Worm (Caenorhabditis elegans) whole organism, L2 larva: ENCODE results near the gene T22D1.1.

Experiments used
- C34F6.9 ChIP-seq: fragments of 150-350 bp; optimal IDR thresholded peaks from 2 replicates; lab custom pipeline; 2014; ENCODE audit warnings: missing biosample characterization, missing genetic modification characterization
- F13H6.1 ChIP-seq: sonication (generic microtip); optimal IDR thresholded peaks from 2 replicates; lab custom pipeline; 2016; ENCODE audit warnings: missing genetic modification characterization, missing compliant biosample characterization
- R02D3.7 ChIP-seq: fragments of 150-350 bp; optimal IDR thresholded peaks from 2 replicates; lab custom pipeline; 2014; ENCODE audit warnings: missing biosample characterization, missing genetic modification characterization
- Y55F3AM.14 ChIP-seq: fragments of 200-800 bp; sonication (Bioruptor generic); optimal IDR thresholded peaks from 2 replicates; lab custom pipeline; 2018; ENCODE audit warnings: mild to moderate bottlenecking, missing genetic modification characterization, missing compliant biosample characterization
- ZK546.5 ChIP-seq: sonication (generic microtip); optimal IDR thresholded peaks from 2 replicates; lab custom pipeline; 2017; ENCODE audit warnings: missing biosample characterization, missing genetic modification characterization
- alr-1 ChIP-seq: fragments of 150-350 bp; optimal IDR thresholded peaks from 2 replicates; lab custom pipeline; 2014; ENCODE audit warnings: missing biosample characterization, missing genetic modification characterization
- aly-2 ChIP-seq: fragments of 150-350 bp; optimal IDR thresholded peaks from 2 replicates; lab custom pipeline; 2014; ENCODE audit warnings: missing biosample characterization, missing genetic modification characterization
- ama-1 ChIP-seq: fragments of 150-350 bp; optimal IDR thresholded peaks from 2 replicates; lab custom pipeline; 2018; ENCODE audit warnings: inconsistent platforms
- blmp-1 ChIP-seq: sonication (generic microtip); optimal IDR thresholded peaks from 2 replicates; lab custom pipeline; 2017; ENCODE audit warnings: missing genetic modification characterization, mild to moderate bottlenecking, missing compliant biosample characterization, antibody characterized with exemption, moderate library complexity; ENCODE audit not compliant: insufficient read depth
- ceh-16 ChIP-seq: fragments of 150-350 bp; optimal IDR thresholded peaks from 2 replicates; lab custom pipeline; 2014; ENCODE audit warnings: missing biosample characterization, missing genetic modification characterization
- ceh-82 ChIP-seq: fragments of 150-350 bp; optimal IDR thresholded peaks from 2 replicates; lab custom pipeline; 2014; ENCODE audit warnings: missing biosample characterization, missing genetic modification characterization
- crh-2 ChIP-seq: sonication (generic microtip); optimal IDR thresholded peaks from 2 replicates; lab custom pipeline; 2017; ENCODE audit warnings: missing biosample characterization, missing genetic modification characterization
- dmd-4 ChIP-seq: sonication (generic microtip); optimal IDR thresholded peaks from 2 replicates; lab custom pipeline; 2017; ENCODE audit warnings: missing biosample characterization, missing genetic modification characterization
- egl-27 ChIP-seq: sonication (generic microtip); optimal IDR thresholded peaks from 3 replicates; lab custom pipeline; 2017; ENCODE audit warnings: missing biosample characterization, missing genetic modification reagents, missing genetic modification characterization
- elt-1 ChIP-seq: fragments of 150-350 bp; optimal IDR thresholded peaks from 2 replicates; lab custom pipeline; 2014; ENCODE audit warnings: missing biosample characterization, missing genetic modification characterization
- elt-3 ChIP-seq: sonication (generic microtip); optimal IDR thresholded peaks from 2 replicates; lab custom pipeline; 2017; ENCODE audit warnings: missing biosample characterization, missing genetic modification characterization
- fos-1 ChIP-seq: fragments of 150-350 bp; optimal IDR thresholded peaks from 2 replicates; lab custom pipeline; 2014; ENCODE audit warnings: missing biosample characterization, missing genetic modification characterization
- gmeb-1 ChIP-seq: fragments of 150-350 bp; optimal IDR thresholded peaks from 2 replicates; lab custom pipeline; 2014; ENCODE audit warnings: missing biosample characterization, missing genetic modification characterization
- lin-11 ChIP-seq: fragments of 150-350 bp; sonication (generic microtip); optimal IDR thresholded peaks from 2 replicates; lab custom pipeline; 2014; ENCODE audit warnings: missing biosample characterization, missing genetic modification characterization, inconsistent platforms, mixed read lengths
- lin-13 ChIP-seq: fragments of 150-350 bp; optimal IDR thresholded peaks from 2 replicates; lab custom pipeline; 2014; ENCODE audit warnings: missing biosample characterization, missing genetic modification reagents, missing genetic modification characterization
- lin-39 ChIP-seq: fragments of 150-350 bp; optimal IDR thresholded peaks from 2 replicates; lab custom pipeline; 2014; ENCODE audit warnings: missing biosample characterization, missing genetic modification reagents, missing genetic modification characterization
- lsy-2 ChIP-seq, 2 experiments: fragments of 150-350 bp in 1 of 2; sonication (generic microtip) in 1 of 2; optimal IDR thresholded peaks; 2 replicates each; lab custom pipeline; 2014 to 2017; ENCODE audit warnings: missing biosample characterization in 2 of 2, missing genetic modification characterization in 2 of 2
- mab-5 ChIP-seq: fragments of 150-350 bp; optimal IDR thresholded peaks from 2 replicates; lab custom pipeline; 2014; ENCODE audit warnings: missing biosample characterization, missing genetic modification characterization
- mbf-1 ChIP-seq: sonication (generic microtip); optimal IDR thresholded peaks from 2 replicates; lab custom pipeline; 2017; ENCODE audit warnings: missing biosample characterization, missing genetic modification characterization
- mdl-1 ChIP-seq, 2 experiments: fragments of 150-350 bp in 1 of 2; sonication (generic microtip) in 1 of 2; optimal IDR thresholded peaks; 2 replicates each; lab custom pipeline; 2017; ENCODE audit warnings: missing biosample characterization in 2 of 2, missing genetic modification characterization in 2 of 2
- nhr-10 ChIP-seq: sonication (generic microtip); optimal IDR thresholded peaks from 2 replicates; lab custom pipeline; 2017; ENCODE audit warnings: missing biosample characterization, missing genetic modification characterization
- nhr-11 ChIP-seq: fragments of 150-350 bp; optimal IDR thresholded peaks from 2 replicates; lab custom pipeline; 2014; ENCODE audit warnings: missing biosample characterization, missing genetic modification characterization
- nhr-12 ChIP-seq: fragments of 150-350 bp; optimal IDR thresholded peaks from 2 replicates; lab custom pipeline; 2014; ENCODE audit warnings: missing biosample characterization, missing genetic modification characterization
- nhr-129 ChIP-seq: fragments of 150-350 bp; optimal IDR thresholded peaks from 2 replicates; lab custom pipeline; 2014; ENCODE audit warnings: missing biosample characterization, missing genetic modification characterization
- nhr-21 ChIP-seq: fragments of 150-350 bp; optimal IDR thresholded peaks from 2 replicates; lab custom pipeline; 2014; ENCODE audit warnings: missing biosample characterization, missing genetic modification characterization
- nhr-23 ChIP-seq: fragments of 150-350 bp; optimal IDR thresholded peaks from 2 replicates; lab custom pipeline; 2014; ENCODE audit warnings: missing biosample characterization, missing genetic modification reagents, missing genetic modification characterization
- nhr-237 ChIP-seq: fragments of 150-350 bp; optimal IDR thresholded peaks from 2 replicates; lab custom pipeline; 2014; ENCODE audit warnings: missing biosample characterization, missing genetic modification characterization
- nhr-25 ChIP-seq: fragments of 150-350 bp; sonication (generic microtip); optimal IDR thresholded peaks from 3 replicates; lab custom pipeline; 2014; ENCODE audit warnings: missing biosample characterization, missing genetic modification characterization
- nhr-6 ChIP-seq: fragments of 150-350 bp; optimal IDR thresholded peaks from 2 replicates; lab custom pipeline; 2014; ENCODE audit warnings: missing biosample characterization, missing genetic modification characterization
- nhr-77 ChIP-seq: fragments of 150-350 bp; optimal IDR thresholded peaks from 2 replicates; lab custom pipeline; 2014; ENCODE audit warnings: missing biosample characterization, missing genetic modification characterization
- peb-1 ChIP-seq: fragments of 150-350 bp; optimal IDR thresholded peaks from 2 replicates; lab custom pipeline; 2014; ENCODE audit warnings: missing biosample characterization, missing genetic modification characterization
- sem-4 ChIP-seq: fragments of 150-350 bp; optimal IDR thresholded peaks from 2 replicates; lab custom pipeline; 2014; ENCODE audit warnings: missing biosample characterization, missing genetic modification reagents, missing genetic modification characterization
- skn-1 ChIP-seq: sonication (generic microtip); optimal IDR thresholded peaks from 2 replicates; lab custom pipeline; 2017; ENCODE audit warnings: missing biosample characterization, missing genetic modification characterization
- sma-3 ChIP-seq: sonication (generic microtip); optimal IDR thresholded peaks from 2 replicates; lab custom pipeline; 2016; ENCODE audit warnings: missing genetic modification reagents, missing genetic modification characterization, missing compliant biosample characterization
- sma-9 ChIP-seq, 2 experiments: fragments of 150-350 bp in 1 of 2; sonication (generic microtip) in 1 of 2; optimal IDR thresholded peaks; 2 replicates each; lab custom pipeline; 2014 to 2016; ENCODE audit warnings: missing genetic modification characterization in 2 of 2, mild to moderate bottlenecking in 1 of 2, missing biosample characterization in 1 of 2, missing compliant biosample characterization in 1 of 2, missing genetic modification reagents in 1 of 2, moderate library complexity in 1 of 2
- snpc-4 ChIP-seq: fragments of 150-350 bp; optimal IDR thresholded peaks from 2 replicates; lab custom pipeline; 2014; ENCODE audit warnings: missing biosample characterization, missing genetic modification characterization
- unc-39 ChIP-seq: fragments of 150-350 bp; optimal IDR thresholded peaks from 2 replicates; lab custom pipeline; 2014; ENCODE audit warnings: missing biosample characterization, missing genetic modification characterization
- unc-55 ChIP-seq: fragments of 150-350 bp; sonication (generic microtip); optimal IDR thresholded peaks from 3 replicates; lab custom pipeline; 2014; ENCODE audit warnings: missing biosample characterization, missing genetic modification reagents, missing genetic modification characterization
- unc-62 ChIP-seq: fragments of 150-350 bp; optimal IDR thresholded peaks from 2 replicates; lab custom pipeline; 2014; ENCODE audit warnings: missing biosample characterization, missing genetic modification reagents, missing genetic modification characterization
- zag-1 ChIP-seq: fragments of 150-350 bp; optimal IDR thresholded peaks from 2 replicates; lab custom pipeline; 2014; ENCODE audit warnings: missing biosample characterization, missing genetic modification characterization
- ztf-1 ChIP-seq: fragments of 200-800 bp; sonication (Bioruptor generic); conservative IDR thresholded peaks from 2 replicates; pipeline ENCODE4 v1.3.6; 2022; ENCODE audit warnings: missing genetic modification characterization, missing compliant biosample characterization
- ztf-11 ChIP-seq: sonication (generic microtip); optimal IDR thresholded peaks from 2 replicates; lab custom pipeline; 2017; ENCODE audit warnings: missing biosample characterization, missing genetic modification characterization
- ztf-4 ChIP-seq: fragments of 150-350 bp; optimal IDR thresholded peaks from 2 replicates; lab custom pipeline; 2014; ENCODE audit warnings: missing biosample characterization, missing genetic modification characterization

The T22D1.1 gene

DNA sequence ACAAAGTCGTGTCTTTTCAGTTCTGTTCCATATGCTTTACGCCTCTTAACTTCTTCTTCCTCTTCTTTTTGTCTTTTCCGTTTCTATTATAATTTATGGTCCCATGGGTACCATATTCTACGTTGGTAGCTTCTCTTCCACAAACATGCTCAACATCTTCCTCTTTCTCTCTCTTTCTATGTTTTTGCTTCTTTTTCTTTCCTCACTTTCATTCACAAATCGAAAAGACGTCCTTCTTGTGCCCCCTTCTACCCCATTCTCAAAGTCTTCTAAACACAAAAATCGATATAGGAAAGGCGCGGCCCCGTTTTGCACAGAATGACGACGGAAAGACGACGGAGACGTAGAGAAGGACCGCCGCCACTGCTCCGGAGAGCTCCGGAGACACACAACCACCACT, 35.5 kb downstream of the T22D1.1 start:
- TF ChIP-seq zag-1 (tag; lab: Kevin White, UChicago) (peak; percentile 33), crh-2 (tag; lab: Kevin White, UChicago) (peak; percentile 57), ztf-11 (no peak), C34F6.9 (peak; percentile 56), F13H6.1 (tag; lab: Kevin White, UChicago) (peak; percentile 12), Y55F3AM.14 (GFP tag; lab: Kevin White, UChicago) (peak; percentile 56), lsy-2 (tag; optimal IDR thresholded peaks at IDR 0.05; lab: Kevin White, UChicago) (peak in 1 of 2 experiments; percentile 65), mab-5 (tag; lab: Kevin White, UChicago) (peak; percentile 95), unc-55 (GFP tag; lab: Kevin White, UChicago) (peak; percentile 53), nhr-129 (tag; lab: Kevin White, UChicago) (peak; percentile 25), ztf-1 (GFP tag; lab: Robert Waterston, UW) (no peak), nhr-6 (tag; lab: Kevin White, UChicago) (no peak), sma-9 (GFP tag; optimal IDR thresholded peaks at IDR 0.05; lab: Kevin White, UChicago) (peak; percentile 5), sma-9 (tag; optimal IDR thresholded peaks at IDR 0.05; lab: Kevin White, UChicago) (no peak)

- no peak for TF ChIP-seq fos-1 (tag; lab: Kevin White, UChicago)
- no peak for TF ChIP-seq elt-3 (tag; lab: Kevin White, UChicago)
- no peak for TF ChIP-seq F13H6.1 (tag; lab: Kevin White, UChicago)
- no peak for TF ChIP-seq nhr-129 (tag; lab: Kevin White, UChicago)
- no peak for TF ChIP-seq nhr-25 (tag; lab: Kevin White, UChicago)
- TF ChIP-seq Y55F3AM.14 (GFP tag; lab: Kevin White, UChicago) = no peak
- no peak for TF ChIP-seq aly-2 (tag; lab: Kevin White, UChicago)
- no peak for TF ChIP-seq nhr-23 (tag; lab: Kevin White, UChicago)
- TF ChIP-seq gmeb-1 = no peak
- TF ChIP-seq nhr-77 (tag; lab: Kevin White, UChicago) = no peak
- TF ChIP-seq skn-1 (tag; lab: Kevin White, UChicago) = no peak
- no peak for TF ChIP-seq ceh-16 (tag; lab: Kevin White, UChicago)
- TF ChIP-seq snpc-4 (tag; lab: Kevin White, UChicago) = no peak
- no peak for TF ChIP-seq nhr-237 (tag; lab: Kevin White, UChicago)
- peak; percentile 16 for TF ChIP-seq zag-1 (tag; lab: Kevin White, UChicago)
- no peak for TF ChIP-seq R02D3.7
- TF ChIP-seq ama-1 = no peak
- TF ChIP-seq lin-11 (tag; lab: Kevin White, UChicago) = no peak
- TF ChIP-seq ztf-1 (GFP tag; lab: Robert Waterston, UW) = no peak
- TF ChIP-seq unc-55 (GFP tag; lab: Kevin White, UChicago) = peak; percentile 24
- TF ChIP-seq lsy-2 (tag; optimal IDR thresholded peaks at IDR 0.05; lab: Kevin White, UChicago) = peak in 1 of 2 experiments; percentile 52
- no peak for TF ChIP-seq unc-62 (GFP tag; lab: Kevin White, UChicago)
- peak; percentile 46 for TF ChIP-seq sem-4 (tag; lab: Kevin White, UChicago)
- no peak for TF ChIP-seq lin-39 (tag; lab: Kevin White, UChicago)
- no peak for TF ChIP-seq sma-3 (GFP tag; lab: Kevin White, UChicago)
- TF ChIP-seq ztf-11 = no peak
- TF ChIP-seq dmd-4 (tag; lab: Kevin White, UChicago) = no peak
- no peak for TF ChIP-seq unc-39
- TF ChIP-seq C34F6.9 = peak; percentile 35
- no peak for TF ChIP-seq alr-1 (tag; lab: Kevin White, UChicago)
- no peak for TF ChIP-seq blmp-1
- TF ChIP-seq peb-1 = no peak
- peak; percentile 17 for TF ChIP-seq sma-9 (GFP tag; optimal IDR thresholded peaks at IDR 0.05; lab: Kevin White, UChicago)
- no peak for TF ChIP-seq sma-9 (tag; optimal IDR thresholded peaks at IDR 0.05; lab: Kevin White, UChicago)
- TF ChIP-seq nhr-6 (tag; lab: Kevin White, UChicago) = peak; percentile 16
- TF ChIP-seq egl-27 (tag; lab: Kevin White, UChicago) = no peak
- no peak for TF ChIP-seq elt-1 (tag; lab: Kevin White, UChicago)
- TF ChIP-seq mdl-1 (tag; optimal IDR thresholded peaks at IDR 0.05; lab: Kevin White, UChicago) = no peak
- no peak for TF ChIP-seq nhr-12 (tag; lab: Kevin White, UChicago)
- no peak for TF ChIP-seq ztf-4 (tag; lab: Kevin White, UChicago)
- TF ChIP-seq mbf-1 (tag; lab: Kevin White, UChicago) = no peak
- TF ChIP-seq lin-13 (GFP tag; lab: Kevin White, UChicago) = no peak
- no peak for TF ChIP-seq nhr-10 (tag; lab: Kevin White, UChicago)
- no peak for TF ChIP-seq ceh-82 (tag; lab: Kevin White, UChicago)
- no peak for TF ChIP-seq nhr-11
- TF ChIP-seq nhr-21 (tag; lab: Kevin White, UChicago) = no peak
- no peak for TF ChIP-seq mab-5 (tag; lab: Kevin White, UChicago)
- peak; percentile 27 for TF ChIP-seq crh-2 (tag; lab: Kevin White, UChicago)
- TF ChIP-seq ZK546.5 (tag; lab: Kevin White, UChicago) = no peak
These were observed 36.3 kb downstream of the T22D1.1 start for ce11 chrIV:6959483-6959882.
